Fruit fly (Drosophila melanogaster): ENCODE results near the gene Josd.

Josd gene

dm6 chrX:6255414-6255915 is 5.5 kb upstream of the Josd start, which contains the start of the genes Rbcn-3A and Spx:
Gene Rbcn-3A, minus strand, starts transcription at chrX:6255487.
Gene Spx, plus strand, starts transcription at chrX:6255822.
- TF ChIP-seq fu2 (GFP tag; optimal IDR thresholded peaks at IDR 0.05) (no peak), CG14050 (GFP tag; IDR thresholded peaks at IDR 0.05) (no peak), CG6813 (GFP tag; optimal IDR thresholded peaks at IDR 0.05) (no peak), CG10654 (GFP tag; optimal IDR thresholded peaks at IDR 0.05) (no peak), psq (GFP tag; optimal IDR thresholded peaks at IDR 0.05) (no peak), CG15696 (tag; optimal IDR thresholded peaks at IDR 0.05) (no peak), CG6854 (GFP tag; optimal IDR thresholded peaks at IDR 0.05) (no peak), CG11398 (GFP tag; optimal IDR thresholded peaks at IDR 0.05) (no peak), Eip74EF (GFP tag; optimal IDR thresholded peaks at IDR 0.05) (no peak), Hmx (GFP tag; optimal IDR thresholded peaks at IDR 0.05) (no peak), chm (GFP tag; IDR thresholded peaks at IDR 0.05) (no peak), CG1529 (GFP tag; optimal IDR thresholded peaks at IDR 0.05) (no peak), CG3065 (GFP tag; optimal IDR thresholded peaks at IDR 0.05) (no peak), CG1792 (GFP tag; optimal IDR thresholded peaks at IDR 0.05) (no peak), ara (GFP tag; IDR thresholded peaks at IDR 0.05) (no peak), exex (tag; optimal IDR thresholded peaks at IDR 0.05) (no peak), CG14710 (tag; optimal IDR thresholded peaks at IDR 0.05) (peak; percentile 65), sim (GFP tag; IDR thresholded peaks at IDR 0.05) (no peak), CG2712 (tag; optimal IDR thresholded peaks at IDR 0.05) (peak; percentile 49), gfzf (GFP tag; optimal IDR thresholded peaks at IDR 0.05) (peak; percentile 16), sisA (GFP tag; IDR thresholded peaks at IDR 0.05) (0 out of 2 replicates have a peak, but pooled peaks have one; percentile 14), CG11695 (GFP tag; IDR thresholded peaks at IDR 0.05) (no peak), zen2 (GFP tag; IDR thresholded peaks at IDR 0.05; ENCODE audit: partially characterized antibody) (peak; percentile 64; the same call in 1 of the 3 replicates), Dad (GFP tag; optimal IDR thresholded peaks at IDR 0.05) (no peak), CG12659 (GFP tag; optimal IDR thresholded peaks at IDR 0.05) (peak; percentile 63), Spps (tag; optimal IDR thresholded peaks at IDR 0.05) (no peak), dmrt11E (tag; optimal IDR thresholded peaks at IDR 0.05) (peak; percentile 50), so (GFP tag; IDR thresholded peaks at IDR 0.05) (no peak), HLH54F (GFP tag; optimal IDR thresholded peaks at IDR 0.05) (no peak), CG18262 (tag; optimal IDR thresholded peaks at IDR 0.05) (peak; percentile 38), ewg (GFP tag; optimal IDR thresholded peaks at IDR 0.05) (no peak), tgo (GFP tag; IDR thresholded peaks at IDR 0.05) (peak; percentile 28; the same call in 1 of the 3 replicates), CG6689 (GFP tag; IDR thresholded peaks at IDR 0.05) (no peak), dati (GFP tag; IDR thresholded peaks at IDR 0.05) (no peak), Adf1 (GFP tag; IDR thresholded peaks at IDR 0.05) (no peak), CG4730 (GFP tag; IDR thresholded peaks at IDR 0.05) (no peak), CG32767 (GFP tag; IDR thresholded peaks at IDR 0.05) (0 out of 2 replicates have a peak, but pooled peaks have one; percentile 12), rib (GFP tag; IDR thresholded peaks at IDR 0.05) (no peak), sna (GFP tag; IDR thresholded peaks at IDR 0.05; ENCODE audit: partially characterized antibody) (peak; percentile 83), dysf (GFP tag; IDR thresholded peaks at IDR 0.05) (no peak), lab (GFP tag; optimal IDR thresholded peaks at IDR 0.05) (peak; percentile 34), H2.0 (GFP tag; IDR thresholded peaks at IDR 0.05) (no peak; the same call in 1 of the 2 replicates), CG11093 (GFP tag; IDR thresholded peaks at IDR 0.05) (no peak), CG7372 (GFP tag; IDR thresholded peaks at IDR 0.05) (no peak), Pdp1 (GFP tag; optimal IDR thresholded peaks at IDR 0.05) (peak in 1 of 2 experiments; percentile 90), Ets65A (GFP tag) (peak; percentile 9), run (tag; optimal IDR thresholded peaks at IDR 0.05) (no peak), unpg (GFP tag; optimal IDR thresholded peaks at IDR 0.05) (no peak), seq (GFP tag; IDR thresholded peaks at IDR 0.05) (no peak), CG2120 (GFP tag; optimal IDR thresholded peaks at IDR 0.05) (peak; percentile 53), bbx (GFP tag; IDR thresholded peaks at IDR 0.05; ENCODE audit: partially characterized antibody) (peak; percentile 79)
